Worm (Caenorhabditis elegans): ENCODE data around the gene C34F6.11.

ce11 chrX:11189515-11189914, 14.2 kb downstream of the C34F6.11 start, which contains the start of gene F13D2.1:
- TF ChIP-seq pag-3 (tag; optimal IDR thresholded peaks at IDR 0.05; ENCODE audit: borderline replicate concordance) = no peak
- no peak for TF ChIP-seq K02D7.2 (tag; optimal IDR thresholded peaks at IDR 0.05)
- TF ChIP-seq zip-5 (tag; optimal IDR thresholded peaks at IDR 0.05) = no peak
- no peak for TF ChIP-seq gmeb-2 (tag; optimal IDR thresholded peaks at IDR 0.05)
- TF ChIP-seq elt-2 (tag; optimal IDR thresholded peaks at IDR 0.05) = no peak
- TF ChIP-seq pha-4 (tag; optimal IDR thresholded peaks at IDR 0.05) = no peak

All from whole organism, late embryonic.